Fruit fly (Drosophila melanogaster) whole organism, embryonic: Measurements from ENCODE around the gene Sap130.

Source experiments
- Adf1 ChIP-seq: fragments of 200-800 bp; sonication (Bioruptor generic); IDR thresholded peaks from 2 replicates; pipeline ENCODE4 v1.3.6; 2022; ENCODE audit warnings: missing biosample characterization, missing genetic modification characterization
- Atf6 ChIP-seq: fragments of 200-800 bp; sonication (Bioruptor generic); IDR thresholded peaks from 2 replicates; pipeline ENCODE4 v1.3.6; 2022; ENCODE audit warnings: missing biosample characterization, missing genetic modification characterization
- B-H2 ChIP-seq: fragments of 200-800 bp; sonication (Bioruptor generic); optimal IDR thresholded peaks from 2 replicates; lab custom pipeline; 2018; ENCODE audit warnings: missing biosample characterization, mild to moderate bottlenecking, missing genetic modification characterization
- BtbVII ChIP-seq: fragments of 200-800 bp; sonication (Bioruptor generic); optimal IDR thresholded peaks from 3 replicates; lab custom pipeline; 2017; ENCODE audit warnings: missing biosample characterization, mild to moderate bottlenecking, missing genetic modification characterization
- C15 ChIP-seq: fragments of 200-800 bp; sonication (Bioruptor generic); IDR thresholded peaks from 3 replicates; pipeline ENCODE4 v1.3.6; 2022; ENCODE audit warnings: missing biosample characterization, missing genetic modification characterization
- CG10267 ChIP-seq: fragments of 200-800 bp; sonication (Bioruptor generic); optimal IDR thresholded peaks from 2 replicates; lab custom pipeline; 2018; ENCODE audit warnings: missing biosample characterization, mild to moderate bottlenecking, missing genetic modification characterization, moderate library complexity
- CG10321 ChIP-seq: fragments of 200-800 bp; sonication (Bioruptor generic); IDR thresholded peaks from 2 replicates; pipeline ENCODE4 v1.3.6; 2022; ENCODE audit warnings: missing biosample characterization, missing genetic modification characterization
- CG10366 ChIP-seq: fragments of 200-800 bp; sonication (Bioruptor generic); IDR thresholded peaks from 2 replicates; pipeline ENCODE4 v1.3.6; 2022; ENCODE audit warnings: missing biosample characterization, missing genetic modification characterization
- CG10543 ChIP-seq: fragments of 200-800 bp; sonication (Bioruptor generic); optimal IDR thresholded peaks from 3 replicates; lab custom pipeline; 2017; ENCODE audit warnings: missing biosample characterization, mild to moderate bottlenecking, missing genetic modification characterization, moderate library complexity
- CG11504 ChIP-seq: fragments of 200-800 bp; sonication (Bioruptor generic); optimal IDR thresholded peaks from 3 replicates; lab custom pipeline; 2019; ENCODE audit warnings: missing biosample characterization, mild to moderate bottlenecking, missing genetic modification characterization, moderate library complexity
- CG12391 ChIP-seq: fragments of 200-800 bp; sonication (Bioruptor generic); optimal IDR thresholded peaks from 3 replicates; lab custom pipeline; 2018; ENCODE audit warnings: missing biosample characterization, mild to moderate bottlenecking, missing genetic modification characterization, moderate library complexity
- CG13624 ChIP-seq: fragments of 200-800 bp; sonication (Bioruptor generic); optimal IDR thresholded peaks from 2 replicates; lab custom pipeline; 2016; ENCODE audit warnings: missing biosample characterization, missing genetic modification characterization
- CG15011 ChIP-seq: fragments of 200-800 bp; sonication (Bioruptor generic); optimal IDR thresholded peaks from 3 replicates; lab custom pipeline; 2018; ENCODE audit warnings: missing biosample characterization, mild to moderate bottlenecking, missing genetic modification characterization
- CG1647 ChIP-seq: fragments of 200-800 bp; sonication (Bioruptor generic); optimal IDR thresholded peaks from 3 replicates; lab custom pipeline; 2016; ENCODE audit warnings: missing biosample characterization, missing genetic modification characterization
- CG17361 ChIP-seq: fragments of 200-800 bp; sonication (Bioruptor generic); IDR thresholded peaks from 3 replicates; pipeline ENCODE4 v1.3.6; 2022; ENCODE audit warnings: missing biosample characterization, missing genetic modification characterization
- CG31224 ChIP-seq: fragments of 200-800 bp; sonication (Bioruptor generic); IDR thresholded peaks from 2 replicates; pipeline ENCODE4 v1.3.6; 2022; ENCODE audit warnings: missing biosample characterization, missing genetic modification characterization
- CG31441 ChIP-seq: fragments of 200-800 bp; sonication (Bioruptor generic); IDR thresholded peaks from 2 replicates; pipeline ENCODE4 v1.3.6; 2022; ENCODE audit warnings: missing biosample characterization, missing genetic modification characterization
- CG32767 ChIP-seq: fragments of 200-800 bp; sonication (Bioruptor generic); IDR thresholded peaks from 2 replicates; pipeline ENCODE4 v1.3.6; 2022; ENCODE audit warnings: missing biosample characterization, missing genetic modification characterization
- CG34422 ChIP-seq: fragments of 200-800 bp; sonication (Bioruptor generic); IDR thresholded peaks from 3 replicates; pipeline ENCODE4 v1.3.6; 2022; ENCODE audit warnings: missing biosample characterization, missing genetic modification characterization
- CG4360 ChIP-seq: fragments of 200-800 bp; sonication (Bioruptor generic); IDR thresholded peaks from 2 replicates; pipeline ENCODE4 v1.3.6; 2022; ENCODE audit warnings: missing biosample characterization, missing genetic modification characterization
- CG6254 ChIP-seq: fragments of 200-800 bp; sonication (Bioruptor generic); optimal IDR thresholded peaks from 3 replicates; lab custom pipeline; 2017; ENCODE audit warnings: mild to moderate bottlenecking, missing biosample characterization, missing genetic modification reagents, missing genetic modification characterization
- CG6272 ChIP-seq: fragments of 200-800 bp; sonication (Bioruptor generic); IDR thresholded peaks from 2 replicates; pipeline ENCODE4 v1.3.6; 2022; ENCODE audit warnings: missing biosample characterization, missing genetic modification characterization
- CG7556 ChIP-seq: fragments of 200-800 bp; sonication (Bioruptor generic); optimal IDR thresholded peaks from 2 replicates; lab custom pipeline; 2017; ENCODE audit warnings: missing biosample characterization, mild to moderate bottlenecking, missing genetic modification characterization
- CG7745 ChIP-seq: fragments of 200-800 bp; sonication (Bioruptor generic); optimal IDR thresholded peaks from 2 replicates; lab custom pipeline; 2018; ENCODE audit warnings: missing biosample characterization, mild to moderate bottlenecking, missing genetic modification characterization, moderate library complexity
- CG7928 ChIP-seq: fragments of 200-800 bp; sonication (Bioruptor generic); optimal IDR thresholded peaks from 2 replicates; lab custom pipeline; 2017; ENCODE audit warnings: missing biosample characterization, mild to moderate bottlenecking, missing genetic modification characterization
- CG8290 ChIP-seq, 3 experiments: fragments of 200-800 bp; sonication (Bioruptor generic); optimal IDR thresholded peaks; 2 replicates each; lab custom pipeline; 2016 to 2019; ENCODE audit warnings: missing biosample characterization in 3 of 3, missing genetic modification characterization in 3 of 3, mild to moderate bottlenecking in 2 of 3, moderate library complexity in 1 of 3
- CG8478 ChIP-seq: fragments of >200 bp; optimal IDR thresholded peaks from 2 replicates; lab custom pipeline; 2018
- CG9727 ChIP-seq: fragments of 200-800 bp; sonication (Bioruptor generic); optimal IDR thresholded peaks from 3 replicates; lab custom pipeline; 2017; ENCODE audit warnings: missing biosample characterization, mild to moderate bottlenecking, missing genetic modification characterization
- CG9817 ChIP-seq: fragments of 200-800 bp; sonication (Bioruptor generic); optimal IDR thresholded peaks from 2 replicates; lab custom pipeline; 2018; ENCODE audit warnings: missing biosample characterization, mild to moderate bottlenecking, missing genetic modification characterization, moderate library complexity
- ERR ChIP-seq: fragments of 200-800 bp; sonication (Bioruptor generic); optimal IDR thresholded peaks from 2 replicates; lab custom pipeline; 2016; ENCODE audit warnings: missing biosample characterization, missing genetic modification characterization
- Hand ChIP-seq: fragments of 200-800 bp; sonication (Bioruptor generic); optimal IDR thresholded peaks from 2 replicates; lab custom pipeline; 2017; ENCODE audit warnings: mild to moderate bottlenecking, missing biosample characterization, missing genetic modification reagents, missing genetic modification characterization
- Hr51 ChIP-seq, 2 experiments: fragments of 200-800 bp; sonication (Bioruptor generic); optimal IDR thresholded peaks; 2 replicates in 1 of 2; 3 replicates in 1 of 2; lab custom pipeline; 2016 to 2018; ENCODE audit warnings: missing biosample characterization in 2 of 2, missing genetic modification characterization in 2 of 2, mild to moderate bottlenecking in 1 of 2, moderate library complexity in 1 of 2
- Hr78 ChIP-seq, 2 experiments: fragments of 200-800 bp in 1 of 2; fragments of >200 bp in 1 of 2; sonication (Bioruptor generic) in 1 of 2; optimal IDR thresholded peaks; 2 replicates each; lab custom pipeline; 2017 to 2019; ENCODE audit warnings: missing biosample characterization in 2 of 2, missing genetic modification characterization in 2 of 2, mild to moderate bottlenecking in 1 of 2, moderate library complexity in 1 of 2
- Nf-YB ChIP-seq: fragments of 200-800 bp; sonication (Bioruptor generic); optimal IDR thresholded peaks from 3 replicates; lab custom pipeline; 2019; ENCODE audit warnings: missing biosample characterization, mild to moderate bottlenecking, missing genetic modification characterization, moderate library complexity
- Nf-YC ChIP-seq: fragments of 200-800 bp; optimal IDR thresholded peaks from 3 replicates; lab custom pipeline; 2019; ENCODE audit warnings: missing biosample characterization, mild to moderate bottlenecking, missing genetic modification characterization, moderate library complexity
- Optix ChIP-seq: fragments of 200-800 bp; sonication (Bioruptor generic); IDR thresholded peaks from 3 replicates; pipeline ENCODE4 v1.3.6; 2022; ENCODE audit warnings: missing biosample characterization, missing genetic modification characterization
- Poxn ChIP-seq: fragments of 200-800 bp; sonication (Bioruptor generic); IDR thresholded peaks from 2 replicates; pipeline ENCODE4 v1.3.6; 2022; ENCODE audit warnings: missing biosample characterization, missing genetic modification characterization
- Rfx ChIP-seq: fragments of 200-800 bp; sonication (Bioruptor generic); IDR thresholded peaks from 2 replicates; pipeline ENCODE4 v1.3.6; 2022; ENCODE audit warnings: missing biosample characterization, missing genetic modification characterization
- Sin3A ChIP-seq: fragments of >200 bp; optimal IDR thresholded peaks from 2 replicates; lab custom pipeline; 2018
- cad ChIP-seq: fragments of >200 bp; optimal IDR thresholded peaks from 2 replicates; lab custom pipeline; 2017; ENCODE audit warnings: missing biosample characterization, missing genetic modification characterization
- danr ChIP-seq: fragments of 200-800 bp; sonication (Bioruptor generic); IDR thresholded peaks from 2 replicates; pipeline ENCODE4 v1.3.6; 2022; ENCODE audit warnings: missing biosample characterization, missing genetic modification characterization
- fd3F ChIP-seq: fragments of 200-800 bp; sonication (Bioruptor generic); optimal IDR thresholded peaks from 2 replicates; lab custom pipeline; 2018; ENCODE audit warnings: missing biosample characterization, mild to moderate bottlenecking, missing genetic modification characterization, moderate library complexity
- ftz-f1 ChIP-seq: fragments of 200-800 bp; sonication (Bioruptor generic); optimal IDR thresholded peaks from 2 replicates; lab custom pipeline; 2016; ENCODE audit warnings: missing biosample characterization, missing genetic modification characterization
- gfzf ChIP-seq: fragments of 200-800 bp; sonication (Bioruptor generic); optimal IDR thresholded peaks from 2 replicates; lab custom pipeline; 2016; ENCODE audit warnings: missing biosample characterization, mild to moderate bottlenecking, missing genetic modification characterization, moderate library complexity
- gt ChIP-seq: fragments of 200-800 bp; sonication (Bioruptor generic); IDR thresholded peaks from 2 replicates; pipeline ENCODE4 v1.3.6; 2022; ENCODE audit warnings: missing biosample characterization, missing genetic modification characterization
- nau ChIP-seq: fragments of 200-800 bp; sonication (Bioruptor generic); optimal IDR thresholded peaks from 3 replicates; lab custom pipeline; 2017; ENCODE audit warnings: missing biosample characterization, mild to moderate bottlenecking, missing genetic modification characterization, missing genetic modification reagents
- sd ChIP-seq: fragments of 200-800 bp; sonication (Bioruptor generic); optimal IDR thresholded peaks from 3 replicates; lab custom pipeline; 2018; ENCODE audit warnings: missing biosample characterization, mild to moderate bottlenecking, missing genetic modification characterization, moderate library complexity
- sens ChIP-seq: fragments of 200-800 bp; sonication (Bioruptor generic); peaks from one replicate; lab custom pipeline; 2016; ENCODE audit warnings: missing biosample characterization, missing genetic modification characterization
- sens-2 ChIP-seq: fragments of 200-800 bp; sonication (Bioruptor generic); IDR thresholded peaks from 2 replicates; pipeline ENCODE4 v1.3.6; 2022; ENCODE audit warnings: missing biosample characterization, missing genetic modification characterization

Gene Sap130

DNA sequence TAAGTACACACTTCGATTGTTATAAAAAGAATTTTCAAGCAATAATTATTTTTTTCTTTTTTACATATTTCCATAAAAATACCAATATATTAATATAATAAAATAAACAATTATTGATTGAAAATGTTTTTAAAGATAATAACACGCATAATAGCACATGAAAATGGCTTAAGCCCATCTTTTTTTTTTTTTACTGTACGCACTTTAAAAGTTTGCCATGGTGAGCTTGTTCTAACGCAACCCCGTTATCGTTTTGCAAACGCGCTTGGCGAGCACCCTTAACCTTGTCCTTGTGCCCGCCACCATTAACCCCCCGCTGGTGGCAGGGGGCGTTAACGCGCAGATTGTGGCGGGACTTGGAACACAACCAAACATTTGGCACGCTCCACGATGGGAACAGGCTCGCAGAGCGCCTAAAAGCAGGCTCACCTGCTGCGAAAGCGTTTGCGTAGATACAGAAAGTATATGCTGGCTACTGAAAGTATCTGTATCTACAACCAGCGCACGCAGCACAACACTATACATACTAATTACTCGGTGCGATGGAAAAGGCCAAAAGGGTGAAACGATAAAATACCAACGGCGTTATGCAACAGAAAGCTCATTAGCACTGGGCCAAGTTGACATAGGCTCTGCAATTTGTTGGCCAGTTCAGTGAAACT is 28.3 kb downstream of the Sap130 start (continued):
- TF ChIP-seq CG1647 (GFP tag; lab: Kevin White, UChicago) (no peak), sd (tag; lab: Kevin White, UChicago) (peak; percentile 90), CG13624 (GFP tag; lab: Kevin White, UChicago) (peak; percentile 4), C15 (no peak), gfzf (GFP tag; lab: Kevin White, UChicago) (peak; percentile 7), Hr51 (GFP tag; optimal IDR thresholded peaks at IDR 0.05; lab: Kevin White, UChicago) (peak in 1 of 2 experiments; percentile 4), CG10321 (GFP tag; lab: Robert Waterston, UW) (no peak), CG7745 (no peak), CG34422 (GFP tag; lab: Robert Waterston, UW) (0 out of 3 replicates have a peak, but pooled peaks have one; percentile 14), nau (no peak), CG11504 (tag; lab: Kevin White, UChicago) (peak; percentile 20), Optix (GFP tag; lab: Robert Waterston, UW) (no peak), CG10543 (GFP tag; lab: Kevin White, UChicago) (peak; percentile 65), CG8290 (GFP tag; optimal IDR thresholded peaks at IDR 0.05; lab: Kevin White, UChicago) (peak; percentile 88), CG8290 (tag; optimal IDR thresholded peaks at IDR 0.05; lab: Kevin White, UChicago) (peak; percentile 88 to 91), CG7556 (GFP tag; lab: Kevin White, UChicago) (peak; percentile 15), Atf6 (peak; percentile 46; the same call in 1 of the 2 replicates), CG9817 (no peak), CG12391 (tag; lab: Kevin White, UChicago) (peak; percentile 4), CG17361 (GFP tag; lab: Robert Waterston, UW) (peak; percentile 21; the same call in 1 of the 3 replicates), Adf1 (GFP tag; lab: Robert Waterston, UW) (peak; percentile 33; the same call in 1 of the 2 replicates), CG9727 (GFP tag; lab: Kevin White, UChicago) (peak; percentile 4), CG31224 (peak; percentile 96), CG15011 (no peak), CG10267 (tag; lab: Kevin White, UChicago) (no peak), gt (GFP tag; lab: Robert Waterston, UW) (0 out of 2 replicates have a peak, but pooled peaks have one; percentile 23), Hand (GFP tag; lab: Kevin White, UChicago) (no peak), CG31441 (GFP tag; lab: Robert Waterston, UW) (0 out of 2 replicates have a peak, but pooled peaks have one; percentile 14)

DNA sequence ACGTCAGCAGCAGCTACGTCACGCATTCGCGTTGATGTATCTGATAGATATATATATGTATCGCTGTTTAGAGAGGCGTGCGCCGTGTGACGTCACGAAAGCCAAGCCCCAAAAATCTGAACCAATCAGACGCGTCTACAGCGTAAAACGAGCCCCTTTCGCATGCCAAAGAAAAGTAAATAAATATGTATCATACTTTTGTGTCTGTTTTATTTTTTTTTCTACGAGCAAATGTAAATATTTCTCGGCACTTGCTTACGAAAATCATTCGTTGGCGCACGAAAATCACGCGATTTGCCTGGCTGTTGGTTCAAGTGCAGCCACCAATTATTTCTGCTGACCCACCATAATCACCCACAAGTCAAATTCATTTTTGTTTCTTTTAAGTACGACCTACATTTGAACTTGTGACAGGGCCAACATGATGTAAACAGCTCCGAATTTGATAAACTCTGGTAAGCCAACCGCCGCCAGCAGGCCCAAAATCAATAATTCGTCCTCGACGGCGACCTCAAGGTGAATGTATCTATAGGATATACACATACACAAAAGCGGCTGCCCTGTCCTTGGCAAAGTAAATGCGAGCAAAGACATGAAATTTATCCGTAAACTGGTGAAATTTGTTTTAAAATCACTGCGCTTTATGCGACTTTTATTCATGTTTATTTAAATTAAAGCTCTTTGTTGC is 29.0 kb downstream of the Sap130 start:
- peak; percentile 89 for TF ChIP-seq Nf-YB (GFP tag; lab: Kevin White, UChicago)
- TF ChIP-seq fd3F (GFP tag; lab: Kevin White, UChicago), result no peak
- no peak for TF ChIP-seq Hr78 (GFP tag; optimal IDR thresholded peaks at IDR 0.05; lab: Kevin White, UChicago)
- TF ChIP-seq ERR (GFP tag; lab: Kevin White, UChicago), result peak; percentile 32
- TF ChIP-seq ftz-f1 (GFP tag; lab: Kevin White, UChicago), result peak; percentile 54
- TF ChIP-seq Rfx (GFP tag; lab: Robert Waterston, UW), result no peak
- TF ChIP-seq danr (GFP tag; lab: Robert Waterston, UW), result no peak
- TF ChIP-seq CG6272 (GFP tag; lab: Robert Waterston, UW), result no peak
- TF ChIP-seq CG10366 (GFP tag; lab: Robert Waterston, UW), result no peak
- TF ChIP-seq CG8478 (lab: Kevin White, UChicago), result no peak
- TF ChIP-seq CG7928 (GFP tag; lab: Kevin White, UChicago), result no peak
- no peak for TF ChIP-seq CG6254 (GFP tag; lab: Kevin White, UChicago)
- no peak for TF ChIP-seq Poxn (GFP tag; lab: Robert Waterston, UW)
- no peak for TF ChIP-seq sens-2
- no peak for TF ChIP-seq Sin3A (lab: Kevin White, UChicago)
- TF ChIP-seq sd (tag; lab: Kevin White, UChicago), result peak; percentile 60
- peak; percentile 52 for TF ChIP-seq BtbVII (GFP tag; lab: Kevin White, UChicago)
- TF ChIP-seq cad (GFP tag; lab: Kevin White, UChicago), result no peak
- TF ChIP-seq sens (GFP tag; lab: Kevin White, UChicago), result peak; percentile 59
- peak; percentile 93 for TF ChIP-seq Nf-YC
- no peak for TF ChIP-seq B-H2 (GFP tag; lab: Kevin White, UChicago)
- 0 out of 2 replicates have a peak, but pooled peaks have one; percentile 1 for TF ChIP-seq CG4360 (GFP tag; lab: Robert Waterston, UW)
- 0 out of 2 replicates have a peak, but pooled peaks have one; percentile 49 for TF ChIP-seq CG32767 (GFP tag; lab: Robert Waterston, UW)
